Worm (Caenorhabditis elegans): ENCODE measurements around the gene let-413.

Gene let-413

ce11 chrV:7932998-7933397, 44.6 kb downstream of the let-413 start, which contains the start of gene ncx-10:
ncx-10 (minus strand) TSS chrV:7933098.
- no peak for TF ChIP-seq lin-13 (GFP tag; optimal IDR thresholded peaks at IDR 0.05)

- TF ChIP-seq ztf-7 (tag; optimal IDR thresholded peaks at IDR 0.05), result no peak
- no peak for TF ChIP-seq F10B5.3 (tag; optimal IDR thresholded peaks at IDR 0.05)
- TF ChIP-seq dmd-9 (GFP tag; IDR thresholded peaks at IDR 0.05), result no peak
- no peak for TF ChIP-seq Y5F2A.4 (GFP tag; optimal IDR thresholded peaks at IDR 0.05)
- no peak for TF ChIP-seq zfp-2 (tag; optimal IDR thresholded peaks at IDR 0.05)
- no peak for TF ChIP-seq nhr-237 (tag; optimal IDR thresholded peaks at IDR 0.05)
- no peak for TF ChIP-seq nhr-102 (tag; optimal IDR thresholded peaks at IDR 0.05)
- TF ChIP-seq skn-1 (tag; optimal IDR thresholded peaks at IDR 0.05), result no peak
- no peak for TF ChIP-seq mxl-3 (GFP tag; optimal IDR thresholded peaks at IDR 0.05)
- TF ChIP-seq dmd-6 (GFP tag; IDR thresholded peaks at IDR 0.05), result no peak
- no peak for TF ChIP-seq nhr-76 (tag; optimal IDR thresholded peaks at IDR 0.05)
- no peak for TF ChIP-seq duxl-1 (tag; optimal IDR thresholded peaks at IDR 0.05; ENCODE audit: poor library complexity)
These were observed 48.9 kb downstream of the let-413 start, which contains the start of gene srsx-5 for ce11 chrV:7928660-7929059. srsx-5 (plus strand) TSS chrV:7928960.

ce11 chrV:7926784-7927183, 50.8 kb downstream of the let-413 start, which contains the start of gene srsx-6:
srsx-6 (plus strand) TSS chrV:7927084.
- no peak for TF ChIP-seq nhr-76 (tag; optimal IDR thresholded peaks at IDR 0.05)
- no peak for TF ChIP-seq duxl-1 (tag; optimal IDR thresholded peaks at IDR 0.05; ENCODE audit: poor library complexity)
- no peak for TF ChIP-seq hlh-11 (tag; optimal IDR thresholded peaks at IDR 0.05)
- no peak for TF ChIP-seq ceh-62 (tag; optimal IDR thresholded peaks at IDR 0.05)
- TF ChIP-seq hmg-1.1 (GFP tag; IDR thresholded peaks at IDR 0.05), result no peak
- TF ChIP-seq lir-3 (tag; optimal IDR thresholded peaks at IDR 0.05), result no peak
- TF ChIP-seq madf-5 (GFP tag; IDR thresholded peaks at IDR 0.05), result no peak
- no peak for TF ChIP-seq lin-38 (GFP tag; IDR thresholded peaks at IDR 0.05)
- TF ChIP-seq hif-1 (tag; optimal IDR thresholded peaks at IDR 0.05), result no peak
- TF ChIP-seq vab-7 (GFP tag; IDR thresholded peaks at IDR 0.05), result no peak
- TF ChIP-seq nhr-6 (tag; optimal IDR thresholded peaks at IDR 0.05), result no peak

ce11 chrV:7925483-7925882, 52.1 kb downstream of the let-413 start, which contains the start of gene srsx-7:
srsx-7 (plus strand) TSS chrV:7925783.
- TF ChIP-seq spr-3 (GFP tag; optimal IDR thresholded peaks at IDR 0.05) (no peak), nhr-25 (tag; optimal IDR thresholded peaks at IDR 0.05; ENCODE audit: borderline replicate concordance, insufficient read depth) (no peak), F37D6.2 (tag; optimal IDR thresholded peaks at IDR 0.05) (no peak), T20F7.1 (GFP tag; optimal IDR thresholded peaks at IDR 0.05) (no peak), mxl-3 (GFP tag; optimal IDR thresholded peaks at IDR 0.05) (no peak), zfp-3 (GFP tag; conservative IDR thresholded peaks at IDR 0.05) (no peak), vab-7 (GFP tag; IDR thresholded peaks at IDR 0.05) (no peak), spr-1 (tag; optimal IDR thresholded peaks at IDR 0.05) (no peak), tag-97 (GFP tag; IDR thresholded peaks at IDR 0.05) (no peak), lin-1 (GFP tag; IDR thresholded peaks at IDR 0.05) (no peak), hlh-11 (tag; optimal IDR thresholded peaks at IDR 0.05) (no peak), pqm-1 (tag; optimal IDR thresholded peaks at IDR 0.05) (no peak), snpc-4 (tag; optimal IDR thresholded peaks at IDR 0.05) (no peak)

All from whole organism, L4 larva.